Fruit fly (Drosophila melanogaster) S2 (cell line): ENCODE measurements around the gene fd3F.
A peak's percentile ranks its signal among the peaks of the same experiment; 100 is the strongest.

Experiments used
- CG8478 ChIP-seq: fragments of >200 bp; optimal IDR thresholded peaks from 2 replicates; lab custom pipeline; 2018
- CTCF ChIP-seq, 2 experiments: fragments of >200 bp; optimal IDR thresholded peaks; 2 replicates each; lab custom pipeline; 2018

dm6 chrX:3777236-3777635 lies 24.9 kb upstream of the fd3F start:
- no peak for TF ChIP-seq CG8478 (lab: Kevin White, UChicago)
- TF ChIP-seq CTCF (optimal IDR thresholded peaks at IDR 0.05; lab: Kevin White, UChicago): peak in 1 of 2 experiments; percentile 25
